Fruit fly (Drosophila melanogaster) whole organism, embryonic: ENCODE results near the gene CG8312.

Experiments used
- Ada2b ChIP-seq: fragments of 200-800 bp; sonication (Bioruptor generic); IDR thresholded peaks from 2 replicates; pipeline ENCODE4 v1.3.6; 2022; ENCODE audit warnings: missing biosample characterization, missing genetic modification characterization
- Awh ChIP-seq: fragments of 200-800 bp; sonication (Bioruptor generic); IDR thresholded peaks from 2 replicates; pipeline ENCODE4, ENCODE4 v1.3.6; 2022; ENCODE audit warnings: missing biosample characterization, missing genetic modification characterization
- CG10654 ChIP-seq: fragments of 200-800 bp; sonication (Bioruptor generic); optimal IDR thresholded peaks from 2 replicates; lab custom pipeline; 2016; ENCODE audit warnings: missing biosample characterization, missing genetic modification characterization
- CG12744 ChIP-seq: fragments of 200-800 bp; sonication (Bioruptor generic); optimal IDR thresholded peaks from 2 replicates; lab custom pipeline; 2016; ENCODE audit warnings: missing biosample characterization, missing genetic modification characterization
- CG1529 ChIP-seq: fragments of 200-800 bp; sonication (Bioruptor generic); optimal IDR thresholded peaks from 3 replicates; lab custom pipeline; 2018; ENCODE audit warnings: missing biosample characterization, missing genetic modification characterization
- CG16779 ChIP-seq: fragments of 200-800 bp; sonication (Bioruptor generic); IDR thresholded peaks from 2 replicates; pipeline ENCODE4 v1.3.6; 2022; ENCODE audit warnings: missing biosample characterization, missing genetic modification characterization
- CG16813 ChIP-seq: fragments of 200-800 bp; sonication (Bioruptor generic); IDR thresholded peaks from 3 replicates; pipeline ENCODE4 v1.3.6; 2022; ENCODE audit warnings: missing biosample characterization, missing genetic modification characterization; ENCODE audit not compliant: partially characterized antibody
- CG1792 ChIP-seq: fragments of 200-800 bp; sonication (Bioruptor generic); optimal IDR thresholded peaks from 2 replicates; lab custom pipeline; 2016; ENCODE audit warnings: missing biosample characterization, missing genetic modification characterization
- CG2120 ChIP-seq: fragments of 200-800 bp; sonication (Bioruptor generic); optimal IDR thresholded peaks from 3 replicates; lab custom pipeline; 2016; ENCODE audit warnings: missing biosample characterization, missing genetic modification characterization
- CG2129 ChIP-seq: fragments of 200-800 bp; sonication (Bioruptor generic); IDR thresholded peaks from 2 replicates; pipeline ENCODE4 v1.3.6; 2022; ENCODE audit warnings: missing biosample characterization, missing genetic modification characterization; ENCODE audit not compliant: partially characterized antibody
- CG2678 ChIP-seq: fragments of 200-800 bp; sonication (Bioruptor generic); optimal IDR thresholded peaks from 3 replicates; lab custom pipeline; 2019; ENCODE audit warnings: missing biosample characterization, mild to moderate bottlenecking, missing genetic modification characterization, moderate library complexity
- CG6272 ChIP-seq: fragments of 200-800 bp; sonication (Bioruptor generic); IDR thresholded peaks from 2 replicates; pipeline ENCODE4 v1.3.6; 2022; ENCODE audit warnings: missing biosample characterization, missing genetic modification characterization
- CG6689 ChIP-seq: fragments of 200-800 bp; sonication (Bioruptor generic); IDR thresholded peaks from 2 replicates; pipeline ENCODE4 v1.3.6; 2022; ENCODE audit warnings: missing biosample characterization, missing genetic modification characterization
- CG7271 ChIP-seq: fragments of 200-800 bp; sonication (Bioruptor generic); optimal IDR thresholded peaks from 2 replicates; lab custom pipeline; 2018; ENCODE audit warnings: missing biosample characterization, mild to moderate bottlenecking, missing genetic modification characterization, moderate library complexity
- CG9727 ChIP-seq: fragments of 200-800 bp; sonication (Bioruptor generic); optimal IDR thresholded peaks from 3 replicates; lab custom pipeline; 2017; ENCODE audit warnings: missing biosample characterization, mild to moderate bottlenecking, missing genetic modification characterization
- CHES-1-like ChIP-seq: fragments of 200-800 bp; sonication (Bioruptor generic); optimal IDR thresholded peaks from 2 replicates; lab custom pipeline; 2016; ENCODE audit warnings: missing biosample characterization, missing genetic modification characterization
- CkIIα-i1 ChIP-seq: fragments of 200-800 bp; sonication (Bioruptor generic); IDR thresholded peaks from 2 replicates; pipeline ENCODE4 v1.3.6; 2022; ENCODE audit warnings: missing biosample characterization, missing genetic modification characterization
- D19B ChIP-seq: fragments of 200-800 bp; sonication (Bioruptor generic); optimal IDR thresholded peaks from 2 replicates; lab custom pipeline; 2017; ENCODE audit warnings: missing biosample characterization, mild to moderate bottlenecking, missing genetic modification characterization
- Dad ChIP-seq: fragments of 200-800 bp; sonication (Bioruptor generic); optimal IDR thresholded peaks from 3 replicates; lab custom pipeline; 2016; ENCODE audit warnings: missing biosample characterization, missing genetic modification characterization
- Ets65A ChIP-seq: fragments of 200-800 bp; sonication (Bioruptor generic); peaks from one replicate; lab custom pipeline; 2016; ENCODE audit warnings: missing biosample characterization, missing genetic modification characterization
- Ets97D ChIP-seq: fragments of 200-800 bp; sonication (Bioruptor generic); optimal IDR thresholded peaks from 3 replicates; lab custom pipeline; 2016; ENCODE audit warnings: missing biosample characterization, missing genetic modification characterization
- GATAe ChIP-seq: fragments of 200-800 bp; sonication (Bioruptor generic); conservative IDR thresholded peaks from 2 replicates; pipeline ENCODE4 v1.3.6; 2022; ENCODE audit warnings: missing biosample characterization, missing genetic modification characterization
- HLHmδ ChIP-seq: fragments of 200-800 bp; sonication (Bioruptor generic); optimal IDR thresholded peaks from 2 replicates; lab custom pipeline; 2018; ENCODE audit warnings: missing biosample characterization, mild to moderate bottlenecking, missing genetic modification characterization, moderate library complexity
- Jarid2 ChIP-seq: fragments of 200-800 bp; sonication (Bioruptor generic); optimal IDR thresholded peaks from 3 replicates; lab custom pipeline; 2017; ENCODE audit warnings: mild to moderate bottlenecking, missing biosample characterization, missing genetic modification reagents, missing genetic modification characterization
- Kr ChIP-seq: fragments of 200-800 bp; sonication (Bioruptor generic); optimal IDR thresholded peaks from 2 replicates; lab custom pipeline; 2017; ENCODE audit warnings: missing biosample characterization, mild to moderate bottlenecking, missing genetic modification characterization
- Med ChIP-seq: fragments of 200-800 bp; sonication (Bioruptor generic); peaks from one replicate; lab custom pipeline; 2016; ENCODE audit warnings: missing biosample characterization, missing genetic modification characterization, mild to moderate bottlenecking, inconsistent platforms, moderate library complexity
- Meics ChIP-seq: fragments of 200-800 bp; sonication (Bioruptor generic); optimal IDR thresholded peaks from 2 replicates; lab custom pipeline; 2017; ENCODE audit warnings: missing biosample characterization, mild to moderate bottlenecking, missing genetic modification characterization
- NC2α ChIP-seq: fragments of 200-800 bp; sonication (Bioruptor generic); optimal IDR thresholded peaks from 2 replicates; lab custom pipeline; 2016; ENCODE audit warnings: missing biosample characterization, missing genetic modification characterization
- NK7.1 ChIP-seq: fragments of 200-800 bp; sonication (Bioruptor generic); optimal IDR thresholded peaks from 3 replicates; lab custom pipeline; 2016; ENCODE audit warnings: missing biosample characterization, missing genetic modification characterization
- Opbp ChIP-seq: fragments of 200-800 bp; sonication (Bioruptor generic); IDR thresholded peaks from 3 replicates; pipeline ENCODE4 v1.3.6; 2022; ENCODE audit warnings: missing biosample characterization, missing genetic modification characterization; ENCODE audit not compliant: partially characterized antibody
- Rfx ChIP-seq: fragments of 200-800 bp; sonication (Bioruptor generic); IDR thresholded peaks from 2 replicates; pipeline ENCODE4 v1.3.6; 2022; ENCODE audit warnings: missing biosample characterization, missing genetic modification characterization
- Sry-δ ChIP-seq: fragments of 200-800 bp; sonication (Bioruptor generic); optimal IDR thresholded peaks from 2 replicates; lab custom pipeline; 2016; ENCODE audit warnings: missing biosample characterization, missing genetic modification characterization
- az2 ChIP-seq: fragments of 200-800 bp; sonication (Bioruptor generic); optimal IDR thresholded peaks from 3 replicates; lab custom pipeline; 2016; ENCODE audit warnings: missing biosample characterization, missing genetic modification characterization
- crp ChIP-seq, 2 experiments: fragments of 200-800 bp; sonication (Bioruptor generic); optimal IDR thresholded peaks; 2 replicates in 1 of 2; 3 replicates in 1 of 2; lab custom pipeline; 2017; ENCODE audit warnings: missing biosample characterization in 2 of 2, missing genetic modification characterization in 2 of 2, mild to moderate bottlenecking in 1 of 2, moderate library complexity in 1 of 2
- dysf ChIP-seq: fragments of 200-800 bp; sonication (Bioruptor generic); IDR thresholded peaks from 3 replicates; pipeline ENCODE4 v1.3.6; 2022; ENCODE audit warnings: missing biosample characterization, missing genetic modification characterization
- fd102C ChIP-seq: fragments of 200-800 bp; sonication (Bioruptor generic); optimal IDR thresholded peaks from 2 replicates; lab custom pipeline; 2018; ENCODE audit warnings: missing biosample characterization, mild to moderate bottlenecking, missing genetic modification characterization, moderate library complexity
- hb ChIP-seq: fragments of 200-800 bp; sonication (Bioruptor generic); IDR thresholded peaks from 3 replicates; pipeline ENCODE4 v1.3.6; 2022; ENCODE audit warnings: missing biosample characterization, missing genetic modification characterization; ENCODE audit not compliant: partially characterized antibody
- kay ChIP-seq: fragments of 200-800 bp; sonication (Bioruptor generic); optimal IDR thresholded peaks from 2 replicates; lab custom pipeline; 2016; ENCODE audit warnings: missing biosample characterization, missing genetic modification characterization
- luna ChIP-seq: fragments of 200-800 bp; sonication (Bioruptor generic); optimal IDR thresholded peaks from 2 replicates; lab custom pipeline; 2016; ENCODE audit warnings: missing biosample characterization, missing genetic modification characterization
- nom ChIP-seq: fragments of 200-800 bp; sonication (Bioruptor generic); optimal IDR thresholded peaks from 2 replicates; lab custom pipeline; 2017; ENCODE audit warnings: missing biosample characterization, missing genetic modification characterization, mild to moderate bottlenecking, moderate library complexity, missing genetic modification reagents
- pnt ChIP-seq: fragments of 200-800 bp; sonication (Bioruptor generic); optimal IDR thresholded peaks from 3 replicates; lab custom pipeline; 2016; ENCODE audit warnings: missing biosample characterization, missing genetic modification characterization
- pzg ChIP-seq: fragments of 200-800 bp; sonication (Bioruptor generic); optimal IDR thresholded peaks from 3 replicates; lab custom pipeline; 2018; ENCODE audit warnings: missing biosample characterization, mild to moderate bottlenecking, missing genetic modification characterization, moderate library complexity
- unc-4 ChIP-seq: fragments of 200-800 bp; sonication (Bioruptor generic); IDR thresholded peaks from 2 replicates; pipeline ENCODE4 v1.3.6; 2022; ENCODE audit warnings: missing biosample characterization, missing genetic modification characterization; ENCODE audit not compliant: partially characterized antibody
- yki ChIP-seq: fragments of >200 bp; optimal IDR thresholded peaks from 3 replicates; lab custom pipeline; 2018
- z ChIP-seq: fragments of 200-800 bp; sonication (Bioruptor generic); IDR thresholded peaks from 3 replicates; pipeline ENCODE4 v1.3.6; 2022; ENCODE audit warnings: missing biosample characterization, missing genetic modification characterization

The CG8312 gene

dm6 chr3R:9559413-9560014 lies 31.6 kb upstream of the CG8312 start, which contains the start of the genes AP-1mu and MBD-like (continued):
- TF ChIP-seq CG2120 (GFP tag; lab: Kevin White, UChicago) (peak; percentile 86), NK7.1 (GFP tag; lab: Kevin White, UChicago) (no peak), unc-4 (no peak), CG2129 (GFP tag; lab: Robert Waterston, UW) (no peak), CkIIα-i1 (no peak), Kr (no peak), Awh (GFP tag; lab: Robert Waterston, UW) (no peak), Ets97D (GFP tag; lab: Kevin White, UChicago) (peak; percentile 61), Dad (GFP tag; lab: Kevin White, UChicago) (peak; percentile 49), CG6689 (GFP tag; lab: Robert Waterston, UW) (peak; percentile 68), luna (GFP tag; lab: Kevin White, UChicago) (peak; percentile 57), pnt (GFP tag; lab: Kevin White, UChicago) (peak; percentile 50), Sry-δ (GFP tag; lab: Kevin White, UChicago) (peak; percentile 65), CG10654 (GFP tag; lab: Kevin White, UChicago) (peak; percentile 9), CG6272 (GFP tag; lab: Robert Waterston, UW) (peak; percentile 61; the same call in 1 of the 2 replicates), az2 (GFP tag; lab: Kevin White, UChicago) (peak; percentile 60), kay (GFP tag; lab: Kevin White, UChicago) (peak; percentile 55), CHES-1-like (GFP tag; lab: Kevin White, UChicago) (peak; percentile 70), hb (GFP tag; lab: Robert Waterston, UW) (no peak), CG9727 (peak; percentile 72), crp (GFP tag; optimal IDR thresholded peaks at IDR 0.05; lab: Kevin White, UChicago) (peak in 1 of 2 experiments; percentile 76), yki (lab: Kevin White, UChicago) (no peak), nom (GFP tag; lab: Kevin White, UChicago) (no peak), Rfx (GFP tag; lab: Robert Waterston, UW) (peak; percentile 76), Jarid2 (GFP tag; lab: Kevin White, UChicago) (no peak), NC2α (no peak), CG1792 (GFP tag; lab: Kevin White, UChicago) (peak; percentile 66), fd102C (GFP tag; lab: Kevin White, UChicago) (no peak), Opbp (GFP tag; lab: Robert Waterston, UW) (no peak), CG16779 (GFP tag; lab: Robert Waterston, UW) (no peak), CG7271 (tag; lab: Kevin White, UChicago) (no peak), CG2678 (tag; lab: Kevin White, UChicago) (peak; percentile 64), D19B (GFP tag; lab: Kevin White, UChicago) (no peak), pzg (peak; percentile 78), HLHmδ (no peak), CG1529 (GFP tag; lab: Kevin White, UChicago) (peak; percentile 11), CG12744 (GFP tag; lab: Kevin White, UChicago) (no peak)

dm6 chr3R:9561121-9561520 lies 30.0 kb upstream of the CG8312 start:
- 0 out of 2 replicates have a peak, but pooled peaks have one; percentile 2 for TF ChIP-seq Ada2b (GFP tag; lab: Robert Waterston, UW)
- 0 out of 3 replicates have a peak, but pooled peaks have one; percentile 33 for TF ChIP-seq CG16813
- no peak for TF ChIP-seq Meics (GFP tag; lab: Kevin White, UChicago)
- TF ChIP-seq dysf (GFP tag; lab: Robert Waterston, UW): no peak
- peak; percentile 53 for TF ChIP-seq Ets65A (GFP tag; lab: Kevin White, UChicago)
- no peak for TF ChIP-seq Sry-δ (GFP tag; lab: Kevin White, UChicago)
- TF ChIP-seq Med (GFP tag; lab: Kevin White, UChicago): peak; percentile 54
- TF ChIP-seq GATAe: no peak
- TF ChIP-seq z (GFP tag; lab: Robert Waterston, UW): no peak
- TF ChIP-seq, all 482 proteins: peak for 4
